Worm (Caenorhabditis elegans) whole organism, L4 larva: ENCODE measurements around the gene srx-7.

Experiments
- F44E2.7 ChIP-seq: fragments of 200-800 bp; sonication (Bioruptor generic); IDR thresholded peaks from 2 replicates; pipeline ENCODE4 v2.1.2; 2022; ENCODE audit warnings: missing genetic modification characterization, missing compliant biosample characterization
- T26A8.4 ChIP-seq: fragments of 200-800 bp; sonication (Bioruptor generic); IDR thresholded peaks from 2 replicates; pipeline ENCODE4 v1.3.6; 2022; ENCODE audit warnings: missing genetic modification characterization, missing compliant biosample characterization
- Y5F2A.4 ChIP-seq: fragments of 200-800 bp; sonication (Bioruptor generic); optimal IDR thresholded peaks from 2 replicates; lab custom pipeline; 2018; ENCODE audit warnings: mild to moderate bottlenecking, missing genetic modification characterization, missing compliant biosample characterization
- Y75B8A.6 ChIP-seq: fragments of 200-800 bp; sonication (Bioruptor generic); IDR thresholded peaks from 2 replicates; pipeline ENCODE4 v1.3.6; 2022; ENCODE audit warnings: missing genetic modification reagents, missing genetic modification characterization, missing compliant biosample characterization
- ceh-82 ChIP-seq: sonication (generic microtip); optimal IDR thresholded peaks from 2 replicates; lab custom pipeline; 2017; ENCODE audit warnings: missing biosample characterization, missing genetic modification characterization
- ctbp-1 ChIP-seq: fragments of 200-800 bp; sonication (Bioruptor generic); IDR thresholded peaks from 2 replicates; pipeline ENCODE4 v1.3.6; 2022; ENCODE audit warnings: missing genetic modification reagents, missing genetic modification characterization, missing compliant biosample characterization
- daf-16 ChIP-seq, 3 experiments: sonication (generic microtip); optimal IDR thresholded peaks; 2 replicates each; lab custom pipeline; 2016 to 2017; ENCODE audit warnings: missing genetic modification characterization in 3 of 3, missing genetic modification reagents in 3 of 3, mild to moderate bottlenecking in 2 of 3, missing compliant biosample characterization in 2 of 3, missing biosample characterization in 1 of 3, moderate library complexity in 1 of 3
- daf-8 ChIP-seq: fragments of 200-800 bp; sonication (Bioruptor generic); IDR thresholded peaks from 2 replicates; pipeline ENCODE4 v1.3.6; 2022; ENCODE audit warnings: missing genetic modification characterization, missing compliant biosample characterization
- dmd-6 ChIP-seq: fragments of 200-800 bp; sonication (Bioruptor generic); IDR thresholded peaks from 2 replicates; pipeline ENCODE4 v1.3.6; 2022; ENCODE audit warnings: missing genetic modification reagents, missing genetic modification characterization, missing compliant biosample characterization
- dmd-8 ChIP-seq: fragments of 200-800 bp; sonication (Bioruptor generic); IDR thresholded peaks from 2 replicates; pipeline ENCODE4 v1.3.6; 2022; ENCODE audit warnings: missing genetic modification characterization, missing compliant biosample characterization
- dmd-9 ChIP-seq: fragments of 200-800 bp; sonication (Bioruptor generic); IDR thresholded peaks from 2 replicates; pipeline ENCODE4 v1.3.6; 2022; ENCODE audit warnings: missing genetic modification reagents, missing genetic modification characterization, missing compliant biosample characterization
- dpl-1 ChIP-seq: fragments of 150-350 bp; optimal IDR thresholded peaks from 2 replicates; lab custom pipeline; 2014; ENCODE audit warnings: missing biosample characterization, missing genetic modification reagents, missing genetic modification characterization
- duxl-1 ChIP-seq: sonication (generic microtip); optimal IDR thresholded peaks from 2 replicates; lab custom pipeline; 2016; ENCODE audit warnings: mild to moderate bottlenecking, missing genetic modification characterization, moderate library complexity, missing compliant biosample characterization; ENCODE audit not compliant: poor library complexity
- egl-43 ChIP-seq: fragments of 200-800 bp; sonication (Bioruptor generic); IDR thresholded peaks from 2 replicates; pipeline ENCODE4 v1.3.6; 2022; ENCODE audit warnings: missing genetic modification reagents, missing genetic modification characterization, missing compliant biosample characterization
- fkh-10 ChIP-seq: fragments of 150-350 bp; optimal IDR thresholded peaks from 2 replicates; lab custom pipeline; 2014; ENCODE audit warnings: missing biosample characterization, missing genetic modification reagents, missing genetic modification characterization
- fos-1 ChIP-seq: fragments of 150-350 bp; optimal IDR thresholded peaks from 2 replicates; lab custom pipeline; 2014; ENCODE audit warnings: missing biosample characterization, missing genetic modification characterization
- hif-1 ChIP-seq, 2 experiments: sonication (generic microtip); optimal IDR thresholded peaks; 2 replicates each; lab custom pipeline; 2016 to 2017; ENCODE audit warnings: missing compliant biosample characterization in 2 of 2, missing genetic modification characterization in 2 of 2, missing genetic modification reagents in 2 of 2, missing genotype in 2 of 2, mild to moderate bottlenecking in 1 of 2
- hlh-30 ChIP-seq: sonication (generic microtip); optimal IDR thresholded peaks from 2 replicates; lab custom pipeline; 2017; ENCODE audit warnings: antibody characterized with exemption, mild to moderate bottlenecking, missing genetic modification characterization, missing compliant biosample characterization; ENCODE audit not compliant: insufficient read depth
- hmg-1.1 ChIP-seq: fragments of 200-800 bp; sonication (Bioruptor generic); IDR thresholded peaks from 2 replicates; pipeline ENCODE4 v1.3.6; 2022; ENCODE audit warnings: missing genetic modification reagents, missing genetic modification characterization, missing compliant biosample characterization
- lin-1 ChIP-seq: fragments of 200-800 bp; sonication (Bioruptor generic); IDR thresholded peaks from 2 replicates; pipeline ENCODE4 v1.3.6; 2022; ENCODE audit warnings: missing genetic modification reagents, missing genetic modification characterization, missing compliant biosample characterization
- lin-13 ChIP-seq: fragments of 150-350 bp; optimal IDR thresholded peaks from 2 replicates; lab custom pipeline; 2014; ENCODE audit warnings: missing biosample characterization, missing genetic modification reagents, missing genetic modification characterization
- lin-29 ChIP-seq: fragments of 200-800 bp; sonication (Bioruptor generic); IDR thresholded peaks from 2 replicates; pipeline ENCODE4 v1.3.6; 2022; ENCODE audit warnings: missing genetic modification reagents, missing genetic modification characterization, missing compliant biosample characterization
- lsy-2 ChIP-seq, 2 experiments: fragments of 150-350 bp in 1 of 2; sonication (generic microtip) in 1 of 2; optimal IDR thresholded peaks; 2 replicates each; lab custom pipeline; 2014 to 2017; ENCODE audit warnings: missing biosample characterization in 2 of 2, missing genetic modification characterization in 2 of 2
- madf-9 ChIP-seq: fragments of 200-800 bp; sonication (Bioruptor generic); conservative IDR thresholded peaks from 2 replicates; pipeline ENCODE4 v1.3.6; 2022; ENCODE audit warnings: missing genetic modification reagents, missing genetic modification characterization, missing compliant biosample characterization
- mdl-1 ChIP-seq, 2 experiments: fragments of 150-350 bp in 1 of 2; sonication (generic microtip) in 1 of 2; optimal IDR thresholded peaks; 2 replicates each; lab custom pipeline; 2014 to 2017; ENCODE audit warnings: missing biosample characterization in 2 of 2, missing genetic modification characterization in 2 of 2
- mxl-3 ChIP-seq: fragments of 200-800 bp; sonication (Bioruptor generic); optimal IDR thresholded peaks from 2 replicates; lab custom pipeline; 2018; ENCODE audit warnings: mild to moderate bottlenecking, missing genetic modification characterization, missing compliant biosample characterization
- nhr-102 ChIP-seq: sonication (generic microtip); optimal IDR thresholded peaks from 2 replicates; lab custom pipeline; 2016; ENCODE audit warnings: mild to moderate bottlenecking, missing genetic modification characterization, moderate library complexity, missing compliant biosample characterization
- nhr-11 ChIP-seq: fragments of 150-350 bp; optimal IDR thresholded peaks from 2 replicates; lab custom pipeline; 2014; ENCODE audit warnings: missing biosample characterization, missing genetic modification characterization
- nhr-237 ChIP-seq: sonication (generic microtip); optimal IDR thresholded peaks from 2 replicates; lab custom pipeline; 2017; ENCODE audit warnings: missing biosample characterization, missing genetic modification characterization
- nhr-28 ChIP-seq: fragments of 150-350 bp; optimal IDR thresholded peaks from 2 replicates; lab custom pipeline; 2014; ENCODE audit warnings: missing biosample characterization, missing genetic modification characterization
- nhr-48 ChIP-seq: sonication (generic microtip); optimal IDR thresholded peaks from 2 replicates; lab custom pipeline; 2016; ENCODE audit warnings: mild to moderate bottlenecking, missing genetic modification characterization, missing compliant biosample characterization
- nhr-6 ChIP-seq: fragments of 150-350 bp; optimal IDR thresholded peaks from 2 replicates; lab custom pipeline; 2014; ENCODE audit warnings: missing biosample characterization, missing genetic modification characterization
- pha-4 ChIP-seq, 2 experiments: fragments of 150-350 bp in 1 of 2; fragments of 200-800 bp in 1 of 2; sonication (Bioruptor generic) in 1 of 2; IDR thresholded peaks in 1 of 2; optimal IDR thresholded peaks in 1 of 2; 2 replicates each; pipeline versions ENCODE4 v1.3.6 to Lab custom; 2014 to 2022; ENCODE audit warnings: missing genetic modification characterization in 2 of 2, missing genetic modification reagents in 2 of 2, missing biosample characterization in 1 of 2, missing compliant biosample characterization in 1 of 2
- rbr-2 ChIP-seq: sonication (generic microtip); optimal IDR thresholded peaks from 2 replicates; lab custom pipeline; 2016; ENCODE audit warnings: missing genotype, missing genetic modification characterization, missing compliant biosample characterization
- spr-1 ChIP-seq: sonication (generic microtip); optimal IDR thresholded peaks from 2 replicates; lab custom pipeline; 2016; ENCODE audit warnings: mild to moderate bottlenecking, missing genetic modification characterization, missing compliant biosample characterization
- tag-97 ChIP-seq: fragments of 200-800 bp; sonication (Bioruptor generic); IDR thresholded peaks from 2 replicates; pipeline ENCODE4 v1.3.6; 2022; ENCODE audit warnings: missing genetic modification characterization, missing compliant biosample characterization
- vab-7 ChIP-seq: fragments of 200-800 bp; sonication (Bioruptor generic); IDR thresholded peaks from 2 replicates; pipeline ENCODE4 v1.3.6; 2022; ENCODE audit warnings: missing genetic modification reagents, missing genetic modification characterization, missing compliant biosample characterization
- zag-1 ChIP-seq: fragments of 150-350 bp; optimal IDR thresholded peaks from 2 replicates; lab custom pipeline; 2014; ENCODE audit warnings: missing biosample characterization, missing genetic modification characterization
- zip-11 ChIP-seq: fragments of 200-800 bp; sonication (Bioruptor generic); IDR thresholded peaks from 2 replicates; pipeline ENCODE4 v1.3.6; 2022; ENCODE audit warnings: missing genetic modification characterization, missing compliant biosample characterization
- ztf-11 ChIP-seq: fragments of 150-350 bp; optimal IDR thresholded peaks from 2 replicates; lab custom pipeline; 2014; ENCODE audit warnings: missing biosample characterization, missing genetic modification characterization

The srx-7 gene

ce11 chrV:521517-521916 is 38.5 kb upstream of the srx-7 start, which contains the start of gene srw-107:
TSS of gene srw-107 (minus strand) at chrV:521617.
- TF ChIP-seq lin-29 (GFP tag; lab: Robert Waterston, UW) (no peak), mdl-1 (tag; optimal IDR thresholded peaks at IDR 0.05; lab: Kevin White, UChicago) (no peak)

- TF ChIP-seq nhr-28 (tag; lab: Kevin White, UChicago) (peak; percentile 65), ceh-82 (tag; lab: Kevin White, UChicago) (no peak), hif-1 (tag; optimal IDR thresholded peaks at IDR 0.05; lab: Kevin White, UChicago) (no peak), hlh-30 (tag; lab: Kevin White, UChicago) (peak; percentile 15), zip-11 (GFP tag; lab: Robert Waterston, UW) (no peak), dmd-9 (GFP tag; lab: Robert Waterston, UW) (no peak), spr-1 (tag; lab: Kevin White, UChicago) (no peak), rbr-2 (tag; lab: Kevin White, UChicago) (no peak), dmd-6 (GFP tag; lab: Robert Waterston, UW) (peak; percentile 77), zag-1 (tag; lab: Kevin White, UChicago) (no peak)
Observed at ce11 chrV:524058-524457, 35.9 kb upstream of the srx-7 start, which contains the start of gene lipl-3. TSS of gene lipl-3 (minus strand) at chrV:524218.

ce11 chrV:525040-525439 is 35.0 kb upstream of the srx-7 start, which contains the start of gene R11G11.16:
TSS of gene R11G11.16 (minus strand) at chrV:525140.
- TF ChIP-seq dmd-8 (no peak), lin-13 (GFP tag; lab: Kevin White, UChicago) (no peak), hif-1 (tag; optimal IDR thresholded peaks at IDR 0.05; lab: Kevin White, UChicago) (no peak)
- TF ChIP-seq, all 104 proteins: peak for 0

- TF ChIP-seq daf-8 (GFP tag; lab: Robert Waterston, UW) (no peak), ctbp-1 (GFP tag; lab: Robert Waterston, UW) (no peak), Y5F2A.4 (GFP tag; lab: Kevin White, UChicago) (no peak), fos-1 (tag; lab: Kevin White, UChicago) (no peak), lin-1 (GFP tag; lab: Robert Waterston, UW) (no peak), nhr-102 (tag; lab: Kevin White, UChicago) (no peak), vab-7 (GFP tag; lab: Robert Waterston, UW) (no peak), madf-9 (GFP tag; lab: Robert Waterston, UW) (no peak), nhr-11 (tag; lab: Kevin White, UChicago) (no peak), lin-29 (GFP tag; lab: Robert Waterston, UW) (no peak), pha-4 (GFP tag; IDR thresholded peaks at IDR 0.05; lab: Robert Waterston, UW) (no peak), pha-4 (tag; optimal IDR thresholded peaks at IDR 0.05; lab: Kevin White, UChicago) (no peak), ztf-11 (tag; lab: Kevin White, UChicago) (no peak), mdl-1 (tag; optimal IDR thresholded peaks at IDR 0.05; lab: Kevin White, UChicago) (no peak), tag-97 (GFP tag; lab: Robert Waterston, UW) (no peak)
Observed at ce11 chrV:527602-528001, 32.4 kb upstream of the srx-7 start, which contains the start of gene srw-108. TSS of gene srw-108 (plus strand) at chrV:527902.

ce11 chrV:532046-532445 is 27.9 kb upstream of the srx-7 start, which contains the start of gene nhr-58:
TSS of gene nhr-58 (plus strand) at chrV:532259.
- TF ChIP-seq mdl-1 (tag; optimal IDR thresholded peaks at IDR 0.05; lab: Kevin White, UChicago), result peak; percentile 74 to 86
- TF ChIP-seq dpl-1 (GFP tag; lab: Kevin White, UChicago), result peak; percentile 16
- no peak for TF ChIP-seq pha-4 (GFP tag; IDR thresholded peaks at IDR 0.05; lab: Robert Waterston, UW)
- TF ChIP-seq pha-4 (tag; optimal IDR thresholded peaks at IDR 0.05; lab: Kevin White, UChicago), result peak; percentile 52
- peak; percentile 90 for TF ChIP-seq lin-1 (GFP tag; lab: Robert Waterston, UW)
- no peak for TF ChIP-seq F44E2.7
- no peak for TF ChIP-seq fkh-10 (GFP tag; lab: Kevin White, UChicago)
- peak; percentile 56 for TF ChIP-seq mxl-3 (GFP tag; lab: Kevin White, UChicago)
- TF ChIP-seq Y75B8A.6, result no peak
- peak; percentile 69 for TF ChIP-seq nhr-11 (tag; lab: Kevin White, UChicago)
- TF ChIP-seq duxl-1, result peak; percentile 32
- TF ChIP-seq T26A8.4 (GFP tag; lab: Robert Waterston, UW), result no peak
- TF ChIP-seq dmd-6 (GFP tag; lab: Robert Waterston, UW), result peak; percentile 97
- peak; percentile 94 for TF ChIP-seq nhr-48 (tag; lab: Kevin White, UChicago)
- peak; percentile 79 for TF ChIP-seq hlh-30 (tag; lab: Kevin White, UChicago)
- peak in 1 of 2 experiments; percentile 35 for TF ChIP-seq lsy-2 (tag; optimal IDR thresholded peaks at IDR 0.05; lab: Kevin White, UChicago)
- TF ChIP-seq nhr-102 (tag; lab: Kevin White, UChicago), result peak; percentile 84
- no peak for TF ChIP-seq nhr-237 (tag; lab: Kevin White, UChicago)
- no peak for TF ChIP-seq egl-43 (GFP tag; lab: Robert Waterston, UW)
- peak; percentile 79 for TF ChIP-seq nhr-6
- TF ChIP-seq hmg-1.1, result 0 out of 2 replicates have a peak, but pooled peaks have one; percentile 28
- TF ChIP-seq daf-16 (GFP tag; optimal IDR thresholded peaks at IDR 0.05; lab: Kevin White, UChicago), result no peak
- TF ChIP-seq daf-16 (tag; optimal IDR thresholded peaks at IDR 0.05; lab: Kevin White, UChicago), result peak; percentile 63
- TF ChIP-seq lin-29 (GFP tag; lab: Robert Waterston, UW), result no peak
